Worm (Caenorhabditis elegans): ENCODE data around the gene tmed-4.

DNA sequence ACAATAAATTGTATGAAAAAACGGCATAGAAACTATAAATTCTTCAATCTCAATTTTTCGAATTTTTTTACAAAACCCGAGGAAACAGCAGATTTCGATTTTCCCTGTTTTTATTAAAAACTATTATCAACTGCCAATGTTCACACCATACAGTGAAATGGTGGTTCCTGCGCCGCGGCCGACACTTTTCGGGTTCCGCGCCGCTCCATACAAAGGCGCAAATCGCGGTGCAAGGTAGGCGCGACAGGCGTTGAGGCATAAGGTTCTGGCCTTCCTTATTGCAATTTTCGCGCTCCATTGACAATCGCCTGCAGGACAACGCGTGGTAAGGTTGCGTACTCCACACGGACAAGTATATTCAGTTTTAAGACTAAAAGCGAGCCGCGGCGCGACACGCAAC lies 37.9 kb upstream of the tmed-4 start:
- TF ChIP-seq hlh-26 (GFP tag; conservative IDR thresholded peaks at IDR 0.05): no peak
- no peak for TF ChIP-seq ztf-25 (GFP tag; IDR thresholded peaks at IDR 0.05)
- no peak for TF ChIP-seq nhr-80 (tag; optimal IDR thresholded peaks at IDR 0.05)
- no peak for TF ChIP-seq ccch-3 (GFP tag; optimal IDR thresholded peaks at IDR 0.05)
- TF ChIP-seq sptf-2 (GFP tag; optimal IDR thresholded peaks at IDR 0.05): no peak
- TF ChIP-seq pha-4 (tag; optimal IDR thresholded peaks at IDR 0.05): no peak
- no peak for TF ChIP-seq F55B11.4 (tag; optimal IDR thresholded peaks at IDR 0.05; ENCODE audit: borderline replicate concordance, insufficient read depth)
